Fruit fly (Drosophila melanogaster) whole organism, embryonic: ENCODE results near the gene CG10038.

Experiments
- Antp ChIP-seq: fragments of 200-800 bp; sonication (Bioruptor generic); optimal IDR thresholded peaks from 3 replicates; lab custom pipeline; 2016; ENCODE audit warnings: missing biosample characterization, missing genetic modification characterization
- B-H2 ChIP-seq: fragments of 200-800 bp; sonication (Bioruptor generic); optimal IDR thresholded peaks from 2 replicates; lab custom pipeline; 2018; ENCODE audit warnings: missing biosample characterization, mild to moderate bottlenecking, missing genetic modification characterization
- CG10147 ChIP-seq: fragments of 200-800 bp; sonication (Bioruptor generic); optimal IDR thresholded peaks from 2 replicates; lab custom pipeline; 2019; ENCODE audit warnings: missing biosample characterization, mild to moderate bottlenecking, missing genetic modification characterization, moderate library complexity
- CG10274 ChIP-seq: fragments of 200-800 bp; sonication (Bioruptor generic); optimal IDR thresholded peaks from 3 replicates; lab custom pipeline; 2017; ENCODE audit warnings: missing biosample characterization, mild to moderate bottlenecking, missing genetic modification characterization
- CG10462 ChIP-seq: fragments of 200-800 bp; sonication (Bioruptor generic); optimal IDR thresholded peaks from 2 replicates; lab custom pipeline; 2016; ENCODE audit warnings: missing biosample characterization, missing genetic modification characterization
- CG11085 ChIP-seq: fragments of 200-800 bp; sonication (Bioruptor generic); IDR thresholded peaks from 2 replicates; pipeline ENCODE4 v1.3.6; 2022; ENCODE audit warnings: missing biosample characterization, missing genetic modification characterization
- CG12155 ChIP-seq: fragments of 200-800 bp; sonication (Bioruptor generic); optimal IDR thresholded peaks from 3 replicates; lab custom pipeline; 2016; ENCODE audit warnings: missing biosample characterization, missing genetic modification characterization
- CG13894 ChIP-seq: fragments of 200-800 bp; sonication (Bioruptor generic); optimal IDR thresholded peaks from 3 replicates; lab custom pipeline; 2018; ENCODE audit warnings: missing biosample characterization, mild to moderate bottlenecking, missing genetic modification characterization, moderate library complexity
- CG15514 ChIP-seq: fragments of 200-800 bp; sonication (Bioruptor generic); optimal IDR thresholded peaks from 3 replicates; lab custom pipeline; 2017; ENCODE audit warnings: missing biosample characterization, missing genetic modification characterization, mild to moderate bottlenecking, moderate library complexity, missing genetic modification reagents
- CG17328 ChIP-seq: fragments of 200-800 bp; sonication (Bioruptor generic); IDR thresholded peaks from 2 replicates; pipeline ENCODE4 v1.3.6; 2022; ENCODE audit warnings: missing biosample characterization, missing genetic modification characterization
- CG17912 ChIP-seq: fragments of 200-800 bp; sonication (Bioruptor generic); optimal IDR thresholded peaks from 2 replicates; lab custom pipeline; 2018; ENCODE audit warnings: missing biosample characterization, mild to moderate bottlenecking, missing genetic modification characterization
- CG2120 ChIP-seq: fragments of 200-800 bp; sonication (Bioruptor generic); optimal IDR thresholded peaks from 3 replicates; lab custom pipeline; 2016; ENCODE audit warnings: missing biosample characterization, missing genetic modification characterization
- CG2129 ChIP-seq: fragments of 200-800 bp; sonication (Bioruptor generic); IDR thresholded peaks from 2 replicates; pipeline ENCODE4 v1.3.6; 2022; ENCODE audit warnings: missing biosample characterization, missing genetic modification characterization; ENCODE audit not compliant: partially characterized antibody
- CG3163 ChIP-seq: fragments of 200-800 bp; sonication (Bioruptor generic); optimal IDR thresholded peaks from 3 replicates; lab custom pipeline; 2016; ENCODE audit warnings: missing biosample characterization, missing genetic modification characterization
- CG3726 ChIP-seq: fragments of 200-800 bp; sonication (Bioruptor generic); IDR thresholded peaks from 3 replicates; pipeline ENCODE4, ENCODE4 v1.3.6; 2022; ENCODE audit warnings: missing biosample characterization, missing genetic modification characterization
- CG4328 ChIP-seq: fragments of 200-800 bp; sonication (Bioruptor generic); optimal IDR thresholded peaks from 3 replicates; lab custom pipeline; 2017; ENCODE audit warnings: missing biosample characterization, missing genetic modification reagents, missing genetic modification characterization
- CG6175 ChIP-seq: fragments of 200-800 bp; sonication (Bioruptor generic); IDR thresholded peaks from 3 replicates; pipeline ENCODE4 v1.3.6; 2022; ENCODE audit warnings: missing biosample characterization, missing genetic modification characterization
- CG6254 ChIP-seq: fragments of 200-800 bp; sonication (Bioruptor generic); optimal IDR thresholded peaks from 3 replicates; lab custom pipeline; 2017; ENCODE audit warnings: mild to moderate bottlenecking, missing biosample characterization, missing genetic modification reagents, missing genetic modification characterization
- CG6272 ChIP-seq: fragments of 200-800 bp; sonication (Bioruptor generic); IDR thresholded peaks from 2 replicates; pipeline ENCODE4 v1.3.6; 2022; ENCODE audit warnings: missing biosample characterization, missing genetic modification characterization
- CG7928 ChIP-seq: fragments of 200-800 bp; sonication (Bioruptor generic); optimal IDR thresholded peaks from 2 replicates; lab custom pipeline; 2017; ENCODE audit warnings: missing biosample characterization, mild to moderate bottlenecking, missing genetic modification characterization
- CG8089 ChIP-seq: fragments of 200-800 bp; sonication (Bioruptor generic); optimal IDR thresholded peaks from 3 replicates; lab custom pipeline; 2016; ENCODE audit warnings: missing biosample characterization, missing genetic modification characterization
- CG9215 ChIP-seq: fragments of 200-800 bp; sonication (Bioruptor generic); IDR thresholded peaks from 2 replicates; pipeline ENCODE4 v1.3.6; 2022; ENCODE audit warnings: missing biosample characterization, missing genetic modification characterization
- CG9932 ChIP-seq: fragments of 200-800 bp; sonication (Bioruptor generic); IDR thresholded peaks from 2 replicates; pipeline ENCODE4 v1.3.6; 2022; ENCODE audit warnings: missing biosample characterization, missing genetic modification characterization
- CTCF ChIP-seq: fragments of 200-800 bp; sonication (Bioruptor generic); optimal IDR thresholded peaks from 2 replicates; lab custom pipeline; 2017; ENCODE audit warnings: missing biosample characterization, mild to moderate bottlenecking, missing genetic modification characterization, moderate library complexity
- Chrac-16 ChIP-seq: fragments of 200-800 bp; sonication (Bioruptor generic); optimal IDR thresholded peaks from 3 replicates; lab custom pipeline; 2016; ENCODE audit warnings: missing biosample characterization, missing genetic modification characterization
- D19A ChIP-seq: fragments of 200-800 bp; optimal IDR thresholded peaks from 3 replicates; lab custom pipeline; 2019; ENCODE audit warnings: missing biosample characterization, mild to moderate bottlenecking, missing genetic modification characterization, moderate library complexity
- HmgZ ChIP-seq: fragments of 200-800 bp; sonication (Bioruptor generic); optimal IDR thresholded peaks from 2 replicates; lab custom pipeline; 2018; ENCODE audit warnings: missing biosample characterization, mild to moderate bottlenecking, missing genetic modification characterization
- Mrtf ChIP-seq: fragments of 200-800 bp; sonication (Bioruptor generic); IDR thresholded peaks from 3 replicates; pipeline ENCODE4 v1.3.6; 2022; ENCODE audit warnings: missing biosample characterization, missing genetic modification characterization
- Nf-YB ChIP-seq: fragments of 200-800 bp; sonication (Bioruptor generic); optimal IDR thresholded peaks from 3 replicates; lab custom pipeline; 2019; ENCODE audit warnings: missing biosample characterization, mild to moderate bottlenecking, missing genetic modification characterization, moderate library complexity
- NfI ChIP-seq: fragments of 200-800 bp; sonication (Bioruptor generic); optimal IDR thresholded peaks from 3 replicates; lab custom pipeline; 2018; ENCODE audit warnings: missing biosample characterization, mild to moderate bottlenecking, missing genetic modification characterization, moderate library complexity
- Six4 ChIP-seq: fragments of 200-800 bp; sonication (Bioruptor generic); optimal IDR thresholded peaks from 2 replicates; lab custom pipeline; 2016; ENCODE audit warnings: missing biosample characterization, missing genetic modification characterization
- Tbp ChIP-seq: fragments of >200 bp; optimal IDR thresholded peaks from 2 replicates; lab custom pipeline; 2018; ENCODE audit warnings: missing biosample characterization, missing genetic modification characterization
- Vsx1 ChIP-seq: fragments of 200-800 bp; sonication (Bioruptor generic); optimal IDR thresholded peaks from 2 replicates; lab custom pipeline; 2017; ENCODE audit warnings: missing biosample characterization, mild to moderate bottlenecking, missing genetic modification characterization, missing genetic modification reagents
- Xbp1 ChIP-seq: fragments of 200-800 bp; sonication (Bioruptor generic); optimal IDR thresholded peaks from 3 replicates; lab custom pipeline; 2016; ENCODE audit warnings: missing biosample characterization, mild to moderate bottlenecking, missing genetic modification characterization
- YL-1 ChIP-seq: fragments of 200-800 bp; sonication (Bioruptor generic); optimal IDR thresholded peaks from 3 replicates; lab custom pipeline; 2017; ENCODE audit warnings: missing biosample characterization, mild to moderate bottlenecking, missing genetic modification characterization
- ara ChIP-seq: fragments of 200-800 bp; sonication (Bioruptor generic); IDR thresholded peaks from 2 replicates; pipeline ENCODE4 v1.3.6; 2022; ENCODE audit warnings: missing biosample characterization, missing genetic modification characterization
- bab2 ChIP-seq: fragments of 200-800 bp; sonication (Bioruptor generic); optimal IDR thresholded peaks from 2 replicates; lab custom pipeline; 2016; ENCODE audit warnings: missing biosample characterization, missing genetic modification characterization
- bbx ChIP-seq: fragments of 200-800 bp; sonication (Bioruptor generic); IDR thresholded peaks from 2 replicates; pipeline ENCODE4 v1.3.6; 2022; ENCODE audit warnings: missing biosample characterization, missing genetic modification characterization; ENCODE audit not compliant: partially characterized antibody
- bsh ChIP-seq, 2 experiments: fragments of 200-800 bp; sonication (Bioruptor generic); optimal IDR thresholded peaks; 2 replicates each; lab custom pipeline; 2017 to 2018; ENCODE audit warnings: mild to moderate bottlenecking in 2 of 2, missing biosample characterization in 2 of 2, missing genetic modification characterization in 2 of 2, moderate library complexity in 1 of 2
- cad ChIP-seq: fragments of >200 bp; optimal IDR thresholded peaks from 2 replicates; lab custom pipeline; 2017; ENCODE audit warnings: missing biosample characterization, missing genetic modification characterization
- crc ChIP-seq: fragments of 200-800 bp; sonication (Bioruptor generic); optimal IDR thresholded peaks from 2 replicates; lab custom pipeline; 2016; ENCODE audit warnings: missing biosample characterization, missing genetic modification characterization
- crp ChIP-seq, 2 experiments: fragments of 200-800 bp; sonication (Bioruptor generic); optimal IDR thresholded peaks; 2 replicates in 1 of 2; 3 replicates in 1 of 2; lab custom pipeline; 2017; ENCODE audit warnings: missing biosample characterization in 2 of 2, missing genetic modification characterization in 2 of 2, mild to moderate bottlenecking in 1 of 2, moderate library complexity in 1 of 2
- fd3F ChIP-seq: fragments of 200-800 bp; sonication (Bioruptor generic); optimal IDR thresholded peaks from 2 replicates; lab custom pipeline; 2018; ENCODE audit warnings: missing biosample characterization, mild to moderate bottlenecking, missing genetic modification characterization, moderate library complexity
- kni ChIP-seq: fragments of 200-800 bp; sonication (Bioruptor generic); optimal IDR thresholded peaks from 3 replicates; lab custom pipeline; 2017; ENCODE audit warnings: mild to moderate bottlenecking, missing biosample characterization, missing genetic modification reagents, missing genetic modification characterization
- lmd ChIP-seq: fragments of 200-800 bp; sonication (Bioruptor generic); IDR thresholded peaks from 2 replicates; pipeline ENCODE4 v1.3.6; 2022; ENCODE audit warnings: missing biosample characterization, missing genetic modification characterization
- run ChIP-seq: fragments of 200-800 bp; sonication (Bioruptor generic); optimal IDR thresholded peaks from 3 replicates; lab custom pipeline; 2018; ENCODE audit warnings: missing biosample characterization, mild to moderate bottlenecking, missing genetic modification characterization
- sens ChIP-seq: fragments of 200-800 bp; sonication (Bioruptor generic); peaks from one replicate; lab custom pipeline; 2016; ENCODE audit warnings: missing biosample characterization, missing genetic modification characterization
- sim ChIP-seq: fragments of 200-800 bp; sonication (Bioruptor generic); IDR thresholded peaks from 2 replicates; pipeline ENCODE4 v1.3.6; 2022; ENCODE audit warnings: missing biosample characterization, missing genetic modification characterization
- slp2 ChIP-seq: fragments of 200-800 bp; sonication (Bioruptor generic); optimal IDR thresholded peaks from 2 replicates; lab custom pipeline; 2016; ENCODE audit warnings: missing biosample characterization, missing genetic modification characterization
- sr ChIP-seq: fragments of 200-800 bp; sonication (Bioruptor generic); IDR thresholded peaks from 3 replicates; pipeline ENCODE4 v1.3.6; 2022; ENCODE audit warnings: missing biosample characterization, missing genetic modification characterization
- toy ChIP-seq: fragments of 200-800 bp; sonication (Bioruptor generic); IDR thresholded peaks from 2 replicates; pipeline ENCODE4 v1.3.6; 2022; ENCODE audit warnings: missing biosample characterization, missing genetic modification characterization
- tup ChIP-seq: fragments of 200-800 bp; sonication (Bioruptor generic); optimal IDR thresholded peaks from 2 replicates; lab custom pipeline; 2016; ENCODE audit warnings: missing biosample characterization, mild to moderate bottlenecking, missing genetic modification characterization, moderate library complexity

Gene CG10038

dm6 chr3R:12350497-12350896 is at the start of gene CG10038 (continued):
- TF ChIP-seq Chrac-16 (peak; percentile 16), Mrtf (0 out of 3 replicates have a peak, but pooled peaks have one; percentile 28), CG9932 (GFP tag; lab: Robert Waterston, UW) (peak; percentile 82), CG10147 (no peak), Nf-YB (GFP tag; lab: Kevin White, UChicago) (peak; percentile 2), CG6175 (no peak), Xbp1 (GFP tag; lab: Kevin White, UChicago) (peak; percentile 62), CG11085 (GFP tag; lab: Robert Waterston, UW) (no peak; the same call in 1 of the 2 replicates), Tbp (no peak), sim (GFP tag; lab: Robert Waterston, UW) (no peak), sr (GFP tag; lab: Robert Waterston, UW) (no peak), run (no peak), Antp (GFP tag; lab: Kevin White, UChicago) (peak; percentile 29), CG7928 (GFP tag; lab: Kevin White, UChicago) (peak; percentile 47), CG10274 (GFP tag; lab: Kevin White, UChicago) (no peak), bsh (GFP tag; optimal IDR thresholded peaks at IDR 0.05; lab: Kevin White, UChicago) (peak in 1 of 2 experiments; percentile 31), D19A (tag; lab: Kevin White, UChicago) (peak; percentile 45), CG6272 (GFP tag; lab: Robert Waterston, UW) (peak; percentile 68), CG8089 (GFP tag; lab: Kevin White, UChicago) (no peak), CG15514 (GFP tag; lab: Kevin White, UChicago) (peak; percentile 79), CG3726 (GFP tag; lab: Robert Waterston, UW) (no peak), CG4328 (GFP tag; lab: Kevin White, UChicago) (no peak), CG3163 (GFP tag; lab: Kevin White, UChicago) (no peak), slp2 (GFP tag; lab: Kevin White, UChicago) (peak; percentile 1), YL-1 (GFP tag; lab: Kevin White, UChicago) (peak; percentile 45), bab2 (GFP tag; lab: Kevin White, UChicago) (no peak), crc (GFP tag; lab: Kevin White, UChicago) (no peak), bbx (GFP tag; lab: Robert Waterston, UW) (peak; percentile 95), sens (GFP tag; lab: Kevin White, UChicago) (peak; percentile 77), Vsx1 (GFP tag; lab: Kevin White, UChicago) (no peak), HmgZ (tag; lab: Kevin White, UChicago) (peak; percentile 76), Six4 (GFP tag; lab: Kevin White, UChicago) (no peak), tup (no peak), CG9215 (GFP tag; lab: Robert Waterston, UW) (no peak), CG13894 (tag; lab: Kevin White, UChicago) (no peak), ara (0 out of 2 replicates have a peak, but pooled peaks have one; percentile 28), CTCF (GFP tag; lab: Kevin White, UChicago) (peak; percentile 96), CG10462 (GFP tag; lab: Kevin White, UChicago) (no peak), cad (GFP tag; lab: Kevin White, UChicago) (no peak), toy (GFP tag; lab: Robert Waterston, UW) (no peak), CG12155 (peak; percentile 12), NfI (GFP tag; lab: Kevin White, UChicago) (peak; percentile 48), B-H2 (GFP tag; lab: Kevin White, UChicago) (no peak), CG2120 (GFP tag; lab: Kevin White, UChicago) (peak; percentile 57), CG6254 (no peak), CG17328 (GFP tag; lab: Robert Waterston, UW) (no peak; the same call in 1 of the 2 replicates), lmd (GFP tag; lab: Robert Waterston, UW) (no peak), CG17912 (no peak), fd3F (GFP tag; lab: Kevin White, UChicago) (no peak), crp (GFP tag; optimal IDR thresholded peaks at IDR 0.05; lab: Kevin White, UChicago) (peak in 1 of 2 experiments; percentile 23), kni (no peak), CG2129 (GFP tag; lab: Robert Waterston, UW) (peak; percentile 77)
